Worm (Caenorhabditis elegans) whole organism, late embryonic: ENCODE data around the gene Y60A3A.19.

Experiments
- F13H6.1 ChIP-seq: sonication (generic microtip); optimal IDR thresholded peaks from 2 replicates; lab custom pipeline; 2016; ENCODE audit warnings: missing genetic modification characterization, missing compliant biosample characterization
- ama-1 ChIP-seq: fragments of 150-350 bp; optimal IDR thresholded peaks from 2 replicates; lab custom pipeline; 2014
- ceh-18 ChIP-seq: sonication (generic microtip); optimal IDR thresholded peaks from 2 replicates; lab custom pipeline; 2016; ENCODE audit warnings: missing genetic modification characterization, missing compliant biosample characterization
- ceh-19 ChIP-seq: fragments of 200-800 bp; sonication (Bioruptor generic); optimal IDR thresholded peaks from 2 replicates; lab custom pipeline; 2018; ENCODE audit warnings: mild to moderate bottlenecking, missing genetic modification characterization, missing compliant biosample characterization
- ceh-45 ChIP-seq: fragments of 200-800 bp; sonication (Bioruptor generic); IDR thresholded peaks from 2 replicates; pipeline ENCODE4 v1.3.6; 2022; ENCODE audit warnings: missing genetic modification reagents, missing genetic modification characterization, missing compliant biosample characterization
- ceh-6 ChIP-seq: fragments of 200-800 bp; sonication (Bioruptor generic); optimal IDR thresholded peaks from 2 replicates; lab custom pipeline; 2018; ENCODE audit warnings: mild to moderate bottlenecking, missing genetic modification characterization, missing compliant biosample characterization
- ceh-9 ChIP-seq: sonication (generic microtip); optimal IDR thresholded peaks from 2 replicates; lab custom pipeline; 2016; ENCODE audit warnings: mild to moderate bottlenecking, missing genetic modification characterization, inconsistent platforms, missing compliant biosample characterization
- che-1 ChIP-seq: sonication (generic microtip); optimal IDR thresholded peaks from 2 replicates; lab custom pipeline; 2016; ENCODE audit warnings: mild to moderate bottlenecking, missing genetic modification characterization, missing compliant biosample characterization
- fkh-10 ChIP-seq: fragments of 150-350 bp; optimal IDR thresholded peaks from 2 replicates; lab custom pipeline; 2014; ENCODE audit warnings: missing biosample characterization, missing genetic modification reagents, missing genetic modification characterization
- hlh-15 ChIP-seq: sonication (generic microtip); optimal IDR thresholded peaks from 2 replicates; lab custom pipeline; 2016; ENCODE audit warnings: missing genetic modification characterization, missing compliant biosample characterization
- nhr-11 ChIP-seq: fragments of 150-350 bp; optimal IDR thresholded peaks from 2 replicates; lab custom pipeline; 2014; ENCODE audit warnings: missing biosample characterization, missing genetic modification characterization
- npax-4 ChIP-seq: sonication (generic microtip); optimal IDR thresholded peaks from 2 replicates; lab custom pipeline; 2016; ENCODE audit warnings: missing genetic modification characterization, missing compliant biosample characterization
- unc-42 ChIP-seq: sonication (generic microtip); optimal IDR thresholded peaks from 2 replicates; lab custom pipeline; 2016; ENCODE audit warnings: missing genotype, missing genetic modification characterization, missing compliant biosample characterization
- unc-55 ChIP-seq: sonication (generic microtip); optimal IDR thresholded peaks from 2 replicates; lab custom pipeline; 2017; ENCODE audit warnings: missing biosample characterization, missing genetic modification reagents, missing genetic modification characterization

- TF ChIP-seq ceh-9 (tag; lab: Kevin White, UChicago) = no peak
- TF ChIP-seq unc-42 = no peak
- no peak for TF ChIP-seq nhr-11 (tag; lab: Kevin White, UChicago)
- TF ChIP-seq fkh-10 (GFP tag; lab: Kevin White, UChicago) = no peak
- TF ChIP-seq ceh-45 (GFP tag; lab: Robert Waterston, UW) = no peak
- TF ChIP-seq F13H6.1 (tag; lab: Kevin White, UChicago) = no peak
- no peak for TF ChIP-seq ceh-18 (tag; lab: Kevin White, UChicago)
- peak; percentile 50 for TF ChIP-seq ama-1 (lab: Kevin White, UChicago)
- TF ChIP-seq hlh-15 = no peak
- no peak for TF ChIP-seq ceh-19 (GFP tag; lab: Kevin White, UChicago)
- no peak for TF ChIP-seq ceh-6 (GFP tag; lab: Kevin White, UChicago)
- TF ChIP-seq npax-4 (tag; lab: Kevin White, UChicago) = no peak
- no peak for TF ChIP-seq che-1 (tag; lab: Kevin White, UChicago)
- no peak for TF ChIP-seq unc-55 (GFP tag; lab: Kevin White, UChicago)
These were observed 49.3 kb downstream of the Y60A3A.19 start, which contains the start of gene srh-171 for ce11 chrV:19965626-19966025.
